Fruit fly (Drosophila melanogaster): ENCODE results near the gene bark.

The bark gene

dm6 chr2L:3772599-3772936 is 14.4 kb upstream of the bark start:
- TF ChIP-seq Vsx2 (GFP tag; optimal IDR thresholded peaks at IDR 0.05; ENCODE audit: partially characterized antibody): peak; percentile 85
- TF ChIP-seq Myc (optimal IDR thresholded peaks at IDR 0.05): no peak
- no peak for TF ChIP-seq br (GFP tag; optimal IDR thresholded peaks at IDR 0.05)
- peak; percentile 74 for TF ChIP-seq CrebA (GFP tag; optimal IDR thresholded peaks at IDR 0.05; ENCODE audit: borderline replicate concordance)
- no peak for TF ChIP-seq rgr (GFP tag; optimal IDR thresholded peaks at IDR 0.05)
- TF ChIP-seq dsf (GFP tag; optimal IDR thresholded peaks at IDR 0.05; ENCODE audit: borderline replicate concordance): no peak
- TF ChIP-seq brk (GFP tag; optimal IDR thresholded peaks at IDR 0.05): peak; percentile 27

dm6 chr2L:3772937-3773623 is 13.9 kb upstream of the bark start:
- no peak for TF ChIP-seq Mio (GFP tag; optimal IDR thresholded peaks at IDR 0.05)
- TF ChIP-seq CG32264 (GFP tag; optimal IDR thresholded peaks at IDR 0.05): no peak
- TF ChIP-seq HLH106 (tag; optimal IDR thresholded peaks at IDR 0.05): peak; percentile 68
- no peak for TF ChIP-seq Vsx2 (GFP tag; optimal IDR thresholded peaks at IDR 0.05; ENCODE audit: partially characterized antibody)
- no peak for TF ChIP-seq tai (GFP tag; optimal IDR thresholded peaks at IDR 0.05)
- TF ChIP-seq usp (GFP tag; optimal IDR thresholded peaks at IDR 0.05): no peak
- peak; percentile 71 for TF ChIP-seq fru (GFP tag; optimal IDR thresholded peaks at IDR 0.05)
- TF ChIP-seq Hr78 (GFP tag; optimal IDR thresholded peaks at IDR 0.05): no peak
- no peak for TF ChIP-seq jim (GFP tag; optimal IDR thresholded peaks at IDR 0.05)
- peak; percentile 19 for TF ChIP-seq Jra (GFP tag; optimal IDR thresholded peaks at IDR 0.05)
- TF ChIP-seq h (GFP tag; optimal IDR thresholded peaks at IDR 0.05): peak; percentile 81
- no peak for TF ChIP-seq dsf (GFP tag; optimal IDR thresholded peaks at IDR 0.05; ENCODE audit: borderline replicate concordance)
- peak; percentile 91 for TF ChIP-seq psq (GFP tag; optimal IDR thresholded peaks at IDR 0.05)
- peak; percentile 84 for TF ChIP-seq Sp1 (GFP tag; optimal IDR thresholded peaks at IDR 0.05)
- no peak for TF ChIP-seq Hnf4 (GFP tag; optimal IDR thresholded peaks at IDR 0.05)
- peak; percentile 42 for TF ChIP-seq brk (GFP tag; optimal IDR thresholded peaks at IDR 0.05)
- no peak for TF ChIP-seq GATAd (GFP tag; optimal IDR thresholded peaks at IDR 0.05)
- peak; percentile 73 for TF ChIP-seq ey (GFP tag; optimal IDR thresholded peaks at IDR 0.05)
- no peak for TF ChIP-seq CrebA (GFP tag; optimal IDR thresholded peaks at IDR 0.05; ENCODE audit: borderline replicate concordance)
- no peak for TF ChIP-seq Myc (optimal IDR thresholded peaks at IDR 0.05)
- no peak for TF ChIP-seq sage (GFP tag; optimal IDR thresholded peaks at IDR 0.05)
- TF ChIP-seq Dif (GFP tag; optimal IDR thresholded peaks at IDR 0.05; ENCODE audit: partially characterized antibody): peak; percentile 56
- TF ChIP-seq Hr83 (GFP tag; optimal IDR thresholded peaks at IDR 0.05; ENCODE audit: poor library complexity, severe bottlenecking): peak; percentile 81
- no peak for TF ChIP-seq N (GFP tag; optimal IDR thresholded peaks at IDR 0.05)
- peak in 1 of 2 experiments; percentile 50 for TF ChIP-seq dl (GFP tag; optimal IDR thresholded peaks at IDR 0.05; ENCODE audit: insufficient read depth in 1 of 2, partially characterized antibody in 2 of 2)
- peak; percentile 21 for TF ChIP-seq CG9705 (GFP tag; optimal IDR thresholded peaks at IDR 0.05)
- TF ChIP-seq br (GFP tag; optimal IDR thresholded peaks at IDR 0.05): peak; percentile 67
- TF ChIP-seq sv (GFP tag; optimal IDR thresholded peaks at IDR 0.05): peak; percentile 41
- TF ChIP-seq lola (GFP tag; optimal IDR thresholded peaks at IDR 0.05): no peak
- peak; percentile 81 for TF ChIP-seq woc (GFP tag; optimal IDR thresholded peaks at IDR 0.05)
- TF ChIP-seq OdsH (GFP tag; optimal IDR thresholded peaks at IDR 0.05): peak; percentile 76
- no peak for TF ChIP-seq Dfd (GFP tag; optimal IDR thresholded peaks at IDR 0.05)
- TF ChIP-seq rgr (GFP tag; optimal IDR thresholded peaks at IDR 0.05): peak; percentile 71
- peak; percentile 59 for TF ChIP-seq Rel (GFP tag; optimal IDR thresholded peaks at IDR 0.05)
- peak; percentile 3 for TF ChIP-seq Rel (tag; optimal IDR thresholded peaks at IDR 0.05)
- TF ChIP-seq dmrt93B (GFP tag; optimal IDR thresholded peaks at IDR 0.05): peak; percentile 51
- no peak for TF ChIP-seq pan (optimal IDR thresholded peaks at IDR 0.05)
- TF ChIP-seq foxo (GFP tag; optimal IDR thresholded peaks at IDR 0.05): peak in 1 of 2 experiments; percentile 81
- no peak for TF ChIP-seq Abd-B (GFP tag; optimal IDR thresholded peaks at IDR 0.05)

- TF ChIP-seq sv (GFP tag; optimal IDR thresholded peaks at IDR 0.05) (no peak), Vsx2 (GFP tag; optimal IDR thresholded peaks at IDR 0.05; ENCODE audit: partially characterized antibody) (peak; percentile 58), Jra (GFP tag; optimal IDR thresholded peaks at IDR 0.05) (no peak), HLH106 (tag; optimal IDR thresholded peaks at IDR 0.05) (no peak), Dif (GFP tag; optimal IDR thresholded peaks at IDR 0.05; ENCODE audit: partially characterized antibody) (peak; percentile 53), ey (GFP tag; optimal IDR thresholded peaks at IDR 0.05) (no peak), Sp1 (GFP tag; optimal IDR thresholded peaks at IDR 0.05) (no peak), Hnf4 (GFP tag; optimal IDR thresholded peaks at IDR 0.05) (no peak), psq (GFP tag; optimal IDR thresholded peaks at IDR 0.05) (peak; percentile 8), CrebA (GFP tag; optimal IDR thresholded peaks at IDR 0.05; ENCODE audit: borderline replicate concordance) (peak; percentile 27), lola (GFP tag; optimal IDR thresholded peaks at IDR 0.05) (no peak), dl (GFP tag; optimal IDR thresholded peaks at IDR 0.05; ENCODE audit: insufficient read depth in 1 of 2, partially characterized antibody in 2 of 2) (no peak), woc (GFP tag; optimal IDR thresholded peaks at IDR 0.05) (no peak), Hr78 (GFP tag; optimal IDR thresholded peaks at IDR 0.05) (no peak), jim (GFP tag; optimal IDR thresholded peaks at IDR 0.05) (no peak)
Measured at dm6 chr2L:3773624-3773978, 13.4 kb upstream of the bark start.

Data from whole organism, wandering third instar larva.